Worm (Caenorhabditis elegans) whole organism, L4 larva: ENCODE results near the gene F35E8.6.

ENCODE experiments used
- R02D3.7 ChIP-seq: fragments of 150-350 bp; sonication (generic microtip); optimal IDR thresholded peaks from 3 replicates; lab custom pipeline; 2014; ENCODE audit warnings: missing biosample characterization, missing genetic modification characterization
- ZK546.5 ChIP-seq, 2 experiments: sonication (generic microtip); optimal IDR thresholded peaks; 2 replicates each; lab custom pipeline; 2017; ENCODE audit warnings: missing biosample characterization in 2 of 2, missing genetic modification characterization in 2 of 2
- ama-1 ChIP-seq: fragments of 150-350 bp; optimal IDR thresholded peaks from 2 replicates; lab custom pipeline; 2014; ENCODE audit warnings: inconsistent platforms, mixed read lengths
- duxl-1 ChIP-seq: sonication (generic microtip); optimal IDR thresholded peaks from 2 replicates; lab custom pipeline; 2016; ENCODE audit warnings: mild to moderate bottlenecking, missing genetic modification characterization, moderate library complexity, missing compliant biosample characterization; ENCODE audit not compliant: poor library complexity
- fos-1 ChIP-seq: fragments of 150-350 bp; optimal IDR thresholded peaks from 2 replicates; lab custom pipeline; 2014; ENCODE audit warnings: missing biosample characterization, missing genetic modification characterization
- lsy-2 ChIP-seq, 2 experiments: fragments of 150-350 bp in 1 of 2; sonication (generic microtip) in 1 of 2; optimal IDR thresholded peaks; 2 replicates each; lab custom pipeline; 2014 to 2017; ENCODE audit warnings: missing biosample characterization in 2 of 2, missing genetic modification characterization in 2 of 2
- mep-1 ChIP-seq: fragments of 150-350 bp; sonication (generic microtip); optimal IDR thresholded peaks from 3 replicates; lab custom pipeline; 2014; ENCODE audit warnings: missing biosample characterization, missing genetic modification characterization
- nhr-11 ChIP-seq: fragments of 150-350 bp; optimal IDR thresholded peaks from 2 replicates; lab custom pipeline; 2014; ENCODE audit warnings: missing biosample characterization, missing genetic modification characterization
- nhr-6 ChIP-seq: fragments of 150-350 bp; optimal IDR thresholded peaks from 2 replicates; lab custom pipeline; 2014; ENCODE audit warnings: missing biosample characterization, missing genetic modification characterization
- pha-4 ChIP-seq, 2 experiments: fragments of 150-350 bp in 1 of 2; fragments of 200-800 bp in 1 of 2; sonication (Bioruptor generic) in 1 of 2; IDR thresholded peaks in 1 of 2; optimal IDR thresholded peaks in 1 of 2; 2 replicates each; pipeline versions ENCODE4 v1.3.6 to Lab custom; 2014 to 2022; ENCODE audit warnings: missing genetic modification characterization in 2 of 2, missing genetic modification reagents in 2 of 2, missing biosample characterization in 1 of 2, missing compliant biosample characterization in 1 of 2
- snpc-4 ChIP-seq: fragments of 150-350 bp; optimal IDR thresholded peaks from 2 replicates; lab custom pipeline; 2014; ENCODE audit warnings: missing biosample characterization, missing genetic modification characterization
- unc-130 ChIP-seq: sonication (generic microtip); optimal IDR thresholded peaks from 2 replicates; lab custom pipeline; 2016; ENCODE audit warnings: missing genetic modification reagents, missing genetic modification characterization, missing compliant biosample characterization

ce11 chrV:15922979-15923378, 11.0 kb downstream of the F35E8.6 start, which contains the start of gene F35E8.13:
- TF ChIP-seq mep-1 (tag; lab: Kevin White, UChicago) (no peak), unc-130 (GFP tag; lab: Kevin White, UChicago) (no peak), snpc-4 (tag; lab: Kevin White, UChicago) (no peak), nhr-6 (no peak), nhr-11 (tag; lab: Kevin White, UChicago) (no peak), ZK546.5 (tag; optimal IDR thresholded peaks at IDR 0.05; lab: Kevin White, UChicago) (no peak), pha-4 (GFP tag; IDR thresholded peaks at IDR 0.05; lab: Robert Waterston, UW) (no peak), pha-4 (tag; optimal IDR thresholded peaks at IDR 0.05; lab: Kevin White, UChicago) (no peak), R02D3.7 (no peak), ama-1 (lab: Kevin White, UChicago) (no peak), fos-1 (tag; lab: Kevin White, UChicago) (no peak), lsy-2 (tag; optimal IDR thresholded peaks at IDR 0.05; lab: Kevin White, UChicago) (no peak), duxl-1 (tag; lab: Kevin White, UChicago) (no peak)
